Worm (Caenorhabditis elegans): ENCODE data around the gene fbxb-19.

- TF ChIP-seq ama-1 (optimal IDR thresholded peaks at IDR 0.05) (no peak), ztf-4 (tag; optimal IDR thresholded peaks at IDR 0.05) (no peak), lin-39 (tag; optimal IDR thresholded peaks at IDR 0.05) (no peak), ZK546.5 (tag; optimal IDR thresholded peaks at IDR 0.05) (no peak), snpc-4 (tag; optimal IDR thresholded peaks at IDR 0.05) (no peak), aly-2 (tag; optimal IDR thresholded peaks at IDR 0.05) (no peak), dmd-4 (tag; optimal IDR thresholded peaks at IDR 0.05) (no peak), nhr-23 (tag; optimal IDR thresholded peaks at IDR 0.05) (no peak), ceh-82 (tag; optimal IDR thresholded peaks at IDR 0.05) (no peak), unc-39 (tag; optimal IDR thresholded peaks at IDR 0.05) (no peak), nhr-12 (tag; optimal IDR thresholded peaks at IDR 0.05) (no peak), blmp-1 (tag; optimal IDR thresholded peaks at IDR 0.05; ENCODE audit: insufficient read depth) (no peak), unc-62 (GFP tag; optimal IDR thresholded peaks at IDR 0.05) (no peak), zag-1 (tag; optimal IDR thresholded peaks at IDR 0.05) (no peak)
These were observed 40.2 kb downstream of the fbxb-19 start, which contains the start of gene fbxb-21 for ce11 chrII:1648768-1649167.

Measured in whole organism, L2 larva.